Worm (Caenorhabditis elegans) whole organism, L4 larva: ENCODE measurements around the gene T04A8.13.
A peak's percentile ranks its signal among the peaks of the same experiment; 100 is the strongest.

ENCODE experiments used
- F26F4.8 ChIP-seq: fragments of 200-800 bp; sonication (Bioruptor generic); conservative IDR thresholded peaks from 2 replicates; pipeline ENCODE4 v1.3.6; 2022; ENCODE audit warnings: missing genetic modification characterization, missing compliant biosample characterization
- F37D6.2 ChIP-seq: sonication (generic microtip); optimal IDR thresholded peaks from 2 replicates; lab custom pipeline; 2016; ENCODE audit warnings: mild to moderate bottlenecking, missing genetic modification characterization, missing compliant biosample characterization
- F49E8.2 ChIP-seq: sonication (generic microtip); optimal IDR thresholded peaks from 2 replicates; lab custom pipeline; 2016; ENCODE audit warnings: missing compliant biosample characterization, mild to moderate bottlenecking, missing genetic modification characterization, borderline replicate concordance
- R02D3.7 ChIP-seq: fragments of 150-350 bp; sonication (generic microtip); optimal IDR thresholded peaks from 3 replicates; lab custom pipeline; 2014; ENCODE audit warnings: missing biosample characterization, missing genetic modification characterization
- Y105C5A.15 ChIP-seq: fragments of 200-800 bp; sonication (Bioruptor generic); IDR thresholded peaks from 2 replicates; pipeline ENCODE4 v1.3.6; 2022; ENCODE audit warnings: missing genetic modification characterization, missing compliant biosample characterization
- Y75B8A.6 ChIP-seq: fragments of 200-800 bp; sonication (Bioruptor generic); IDR thresholded peaks from 2 replicates; pipeline ENCODE4 v1.3.6; 2022; ENCODE audit warnings: missing genetic modification reagents, missing genetic modification characterization, missing compliant biosample characterization
- ZK337.2 ChIP-seq: fragments of 200-800 bp; sonication (Bioruptor generic); IDR thresholded peaks from 2 replicates; pipeline ENCODE4 v1.3.6; 2022; ENCODE audit warnings: missing genetic modification reagents, missing genetic modification characterization, missing compliant biosample characterization
- ZK546.5 ChIP-seq, 2 experiments: sonication (generic microtip); optimal IDR thresholded peaks; 2 replicates each; lab custom pipeline; 2017; ENCODE audit warnings: missing biosample characterization in 2 of 2, missing genetic modification characterization in 2 of 2
- aha-1 ChIP-seq: fragments of 150-350 bp; peaks from one replicate; lab custom pipeline; 2014; ENCODE audit warnings: missing biosample characterization, missing genetic modification characterization
- arid-1 ChIP-seq: fragments of 200-800 bp; sonication (Bioruptor generic); conservative IDR thresholded peaks from 2 replicates; pipeline ENCODE4 v1.3.6; 2022; ENCODE audit warnings: missing genetic modification reagents, missing genetic modification characterization, missing compliant biosample characterization
- ceh-20 ChIP-seq: fragments of 200-800 bp; sonication (Bioruptor generic); IDR thresholded peaks from 2 replicates; pipeline ENCODE4 v1.3.6; 2022; ENCODE audit warnings: missing genetic modification reagents, missing genetic modification characterization, missing compliant biosample characterization
- ceh-28 ChIP-seq: fragments of 150-350 bp; optimal IDR thresholded peaks from 2 replicates; lab custom pipeline; 2014; ENCODE audit warnings: missing biosample characterization, missing genetic modification reagents, missing genetic modification characterization
- ceh-44 ChIP-seq: fragments of 200-800 bp; sonication (Bioruptor generic); IDR thresholded peaks from 2 replicates; pipeline ENCODE4 v1.3.6; 2022; ENCODE audit warnings: missing genetic modification reagents, missing genetic modification characterization, missing compliant biosample characterization
- ceh-82 ChIP-seq: sonication (generic microtip); optimal IDR thresholded peaks from 2 replicates; lab custom pipeline; 2017; ENCODE audit warnings: missing biosample characterization, missing genetic modification characterization
- ces-1 ChIP-seq: fragments of 150-350 bp; sonication (generic microtip); optimal IDR thresholded peaks from 4 replicates; lab custom pipeline; 2014; ENCODE audit warnings: missing biosample characterization, missing genetic modification reagents, missing genetic modification characterization
- cey-2 ChIP-seq: sonication (generic microtip); optimal IDR thresholded peaks from 3 replicates; lab custom pipeline; 2017; ENCODE audit warnings: missing genetic modification characterization, mild to moderate bottlenecking, missing compliant biosample characterization, antibody characterized with exemption, borderline replicate concordance; ENCODE audit not compliant: insufficient read depth
- daf-16 ChIP-seq, 3 experiments: sonication (generic microtip); optimal IDR thresholded peaks; 2 replicates each; lab custom pipeline; 2016 to 2017; ENCODE audit warnings: missing genetic modification characterization in 3 of 3, missing genetic modification reagents in 3 of 3, mild to moderate bottlenecking in 2 of 3, missing compliant biosample characterization in 2 of 3, missing biosample characterization in 1 of 3, moderate library complexity in 1 of 3
- daf-8 ChIP-seq: fragments of 200-800 bp; sonication (Bioruptor generic); IDR thresholded peaks from 2 replicates; pipeline ENCODE4 v1.3.6; 2022; ENCODE audit warnings: missing genetic modification characterization, missing compliant biosample characterization
- dmd-6 ChIP-seq: fragments of 200-800 bp; sonication (Bioruptor generic); IDR thresholded peaks from 2 replicates; pipeline ENCODE4 v1.3.6; 2022; ENCODE audit warnings: missing genetic modification reagents, missing genetic modification characterization, missing compliant biosample characterization
- dpl-1 ChIP-seq: fragments of 150-350 bp; optimal IDR thresholded peaks from 2 replicates; lab custom pipeline; 2014; ENCODE audit warnings: missing biosample characterization, missing genetic modification reagents, missing genetic modification characterization
- dve-1 ChIP-seq: sonication (generic microtip); optimal IDR thresholded peaks from 2 replicates; lab custom pipeline; 2017; ENCODE audit warnings: antibody characterized with exemption, mild to moderate bottlenecking, missing genetic modification characterization, missing compliant biosample characterization; ENCODE audit not compliant: insufficient read depth
- fkh-10 ChIP-seq: fragments of 150-350 bp; optimal IDR thresholded peaks from 2 replicates; lab custom pipeline; 2014; ENCODE audit warnings: missing biosample characterization, missing genetic modification reagents, missing genetic modification characterization
- hif-1 ChIP-seq, 2 experiments: sonication (generic microtip); optimal IDR thresholded peaks; 2 replicates each; lab custom pipeline; 2016 to 2017; ENCODE audit warnings: missing compliant biosample characterization in 2 of 2, missing genetic modification characterization in 2 of 2, missing genetic modification reagents in 2 of 2, missing genotype in 2 of 2, mild to moderate bottlenecking in 1 of 2
- hlh-30 ChIP-seq: sonication (generic microtip); optimal IDR thresholded peaks from 2 replicates; lab custom pipeline; 2017; ENCODE audit warnings: antibody characterized with exemption, mild to moderate bottlenecking, missing genetic modification characterization, missing compliant biosample characterization; ENCODE audit not compliant: insufficient read depth
- hmg-1.1 ChIP-seq: fragments of 200-800 bp; sonication (Bioruptor generic); IDR thresholded peaks from 2 replicates; pipeline ENCODE4 v1.3.6; 2022; ENCODE audit warnings: missing genetic modification reagents, missing genetic modification characterization, missing compliant biosample characterization
- lin-15B ChIP-seq: fragments of 150-350 bp; sonication (generic microtip); optimal IDR thresholded peaks from 3 replicates; lab custom pipeline; 2014; ENCODE audit warnings: missing biosample characterization, missing genetic modification characterization
- lin-38 ChIP-seq: fragments of 200-800 bp; sonication (Bioruptor generic); IDR thresholded peaks from 2 replicates; pipeline ENCODE4 v1.3.6; 2022; ENCODE audit warnings: missing genetic modification reagents, missing genetic modification characterization, missing compliant biosample characterization
- lin-39 ChIP-seq: fragments of 150-350 bp; optimal IDR thresholded peaks from 2 replicates; lab custom pipeline; 2014; ENCODE audit warnings: missing biosample characterization, missing genetic modification reagents, missing genetic modification characterization
- mdl-1 ChIP-seq, 2 experiments: fragments of 150-350 bp in 1 of 2; sonication (generic microtip) in 1 of 2; optimal IDR thresholded peaks; 2 replicates each; lab custom pipeline; 2014 to 2017; ENCODE audit warnings: missing biosample characterization in 2 of 2, missing genetic modification characterization in 2 of 2
- mes-2 ChIP-seq: sonication (generic microtip); optimal IDR thresholded peaks from 2 replicates; lab custom pipeline; 2016; ENCODE audit warnings: missing genotype, mild to moderate bottlenecking, missing genetic modification characterization, missing compliant biosample characterization; ENCODE audit not compliant: poor library complexity, severe bottlenecking
- nhr-10 ChIP-seq: fragments of 150-350 bp; optimal IDR thresholded peaks from 2 replicates; lab custom pipeline; 2014; ENCODE audit warnings: missing biosample characterization, missing genetic modification characterization
- nhr-102 ChIP-seq: sonication (generic microtip); optimal IDR thresholded peaks from 2 replicates; lab custom pipeline; 2016; ENCODE audit warnings: mild to moderate bottlenecking, missing genetic modification characterization, moderate library complexity, missing compliant biosample characterization
- nhr-25 ChIP-seq: sonication (generic microtip); optimal IDR thresholded peaks from 2 replicates; lab custom pipeline; 2017; ENCODE audit warnings: missing genetic modification characterization, mild to moderate bottlenecking, missing compliant biosample characterization, antibody characterized with exemption, moderate library complexity, borderline replicate concordance; ENCODE audit not compliant: insufficient read depth
- nhr-28 ChIP-seq: fragments of 150-350 bp; optimal IDR thresholded peaks from 2 replicates; lab custom pipeline; 2014; ENCODE audit warnings: missing biosample characterization, missing genetic modification characterization
- nhr-42 ChIP-seq: fragments of 200-800 bp; sonication (Bioruptor generic); IDR thresholded peaks from 2 replicates; pipeline ENCODE4 v1.3.6; 2022; ENCODE audit warnings: missing genetic modification characterization, missing compliant biosample characterization
- nhr-48 ChIP-seq: sonication (generic microtip); optimal IDR thresholded peaks from 2 replicates; lab custom pipeline; 2016; ENCODE audit warnings: mild to moderate bottlenecking, missing genetic modification characterization, missing compliant biosample characterization
- nhr-6 ChIP-seq: fragments of 150-350 bp; optimal IDR thresholded peaks from 2 replicates; lab custom pipeline; 2014; ENCODE audit warnings: missing biosample characterization, missing genetic modification characterization
- nhr-77 ChIP-seq: fragments of 150-350 bp; optimal IDR thresholded peaks from 2 replicates; lab custom pipeline; 2014; ENCODE audit warnings: missing biosample characterization, missing genetic modification characterization
- pha-4 ChIP-seq, 2 experiments: fragments of 150-350 bp in 1 of 2; fragments of 200-800 bp in 1 of 2; sonication (Bioruptor generic) in 1 of 2; IDR thresholded peaks in 1 of 2; optimal IDR thresholded peaks in 1 of 2; 2 replicates each; pipeline versions ENCODE4 v1.3.6 to Lab custom; 2014 to 2022; ENCODE audit warnings: missing genetic modification characterization in 2 of 2, missing genetic modification reagents in 2 of 2, missing biosample characterization in 1 of 2, missing compliant biosample characterization in 1 of 2
- php-3 ChIP-seq: fragments of 200-800 bp; sonication (Bioruptor generic); IDR thresholded peaks from 2 replicates; pipeline ENCODE4 v1.3.6; 2022; ENCODE audit warnings: missing genetic modification reagents, missing genetic modification characterization, missing compliant biosample characterization
- sdz-12 ChIP-seq: fragments of 200-800 bp; sonication (Bioruptor generic); optimal IDR thresholded peaks from 2 replicates; lab custom pipeline; 2018; ENCODE audit warnings: mild to moderate bottlenecking, missing genetic modification characterization, missing compliant biosample characterization
- skn-1 ChIP-seq: fragments of 150-350 bp; optimal IDR thresholded peaks from 2 replicates; lab custom pipeline; 2014; ENCODE audit warnings: missing biosample characterization, missing genetic modification characterization
- unc-62 ChIP-seq, 3 experiments: fragments of 150-350 bp in 1 of 3; sonication (generic microtip); optimal IDR thresholded peaks in 2 of 3; peaks in 1 of 3; 1 replicate in 1 of 3; 2 replicates in 2 of 3; lab custom pipeline; 2014 to 2017; ENCODE audit warnings: missing biosample characterization in 3 of 3, missing genetic modification characterization in 3 of 3, missing genetic modification reagents in 3 of 3, missing genotype in 1 of 3
- zfp-3 ChIP-seq: fragments of 200-800 bp; sonication (Bioruptor generic); conservative IDR thresholded peaks from 2 replicates; pipeline ENCODE4 v1.3.6; 2022; ENCODE audit warnings: missing genetic modification reagents, missing genetic modification characterization, missing compliant biosample characterization
- zip-2 ChIP-seq: fragments of 150-350 bp; optimal IDR thresholded peaks from 2 replicates; lab custom pipeline; 2014; ENCODE audit warnings: missing biosample characterization, missing genetic modification characterization
- ztf-11 ChIP-seq: fragments of 150-350 bp; optimal IDR thresholded peaks from 2 replicates; lab custom pipeline; 2014; ENCODE audit warnings: missing biosample characterization, missing genetic modification characterization

The T04A8.13 gene

DNA sequence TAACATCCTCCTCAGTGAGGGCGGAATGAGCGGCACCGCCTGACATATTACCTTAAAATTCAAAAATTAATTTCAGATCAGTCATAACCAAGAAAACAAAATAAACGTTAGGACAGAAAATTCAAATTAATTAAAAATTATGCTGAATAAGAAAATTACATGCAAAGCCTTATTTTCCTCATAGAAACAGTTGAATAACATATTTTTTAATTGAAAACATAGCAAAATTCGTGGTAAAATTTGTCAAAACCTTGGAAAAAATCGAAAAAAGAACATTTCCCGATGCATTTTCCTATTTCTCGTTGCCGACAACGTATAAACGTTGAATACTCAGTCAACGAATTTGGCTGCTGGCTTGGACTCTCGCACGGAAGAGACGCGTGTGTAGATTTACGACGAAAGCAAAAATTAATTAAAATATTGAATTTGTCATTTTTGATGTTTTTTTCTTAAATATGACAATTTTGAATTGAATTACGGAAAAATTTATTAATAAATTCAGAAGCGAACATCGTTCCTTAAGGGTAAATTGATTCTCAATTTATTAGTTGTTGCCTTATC is 47.3 kb downstream of the T04A8.13 start, which contains the start of the genes rps-0 and rbg-3 (continued):
- TF ChIP-seq nhr-102 (tag; lab: Kevin White, UChicago) (peak; percentile 82), ceh-44 (GFP tag; lab: Robert Waterston, UW) (no peak), nhr-42 (GFP tag; lab: Robert Waterston, UW) (peak; percentile 37; the same call in 1 of the 2 replicates), dpl-1 (GFP tag; lab: Kevin White, UChicago) (peak; percentile 93), pha-4 (GFP tag; IDR thresholded peaks at IDR 0.05; lab: Robert Waterston, UW) (peak; percentile 37; the same call in 1 of the 2 replicates), pha-4 (tag; optimal IDR thresholded peaks at IDR 0.05; lab: Kevin White, UChicago) (peak; percentile 68), unc-62 (GFP tag; optimal IDR thresholded peaks at IDR 0.05 in 1 of 2; lab: Kevin White, UChicago) (peak in 1 of 2 experiments; percentile 5), unc-62 (tag; optimal IDR thresholded peaks at IDR 0.05; lab: Kevin White, UChicago) (no peak), nhr-25 (tag; lab: Kevin White, UChicago) (peak; percentile 81), nhr-6 (peak; percentile 89), mdl-1 (tag; optimal IDR thresholded peaks at IDR 0.05; lab: Kevin White, UChicago) (peak in 1 of 2 experiments; percentile 64), skn-1 (no peak), daf-16 (GFP tag; optimal IDR thresholded peaks at IDR 0.05; lab: Kevin White, UChicago) (peak in 1 of 2 experiments; percentile 33), daf-16 (tag; optimal IDR thresholded peaks at IDR 0.05; lab: Kevin White, UChicago) (peak; percentile 64), sdz-12 (GFP tag; lab: Kevin White, UChicago) (no peak), zip-2 (tag; lab: Kevin White, UChicago) (peak; percentile 34), lin-15B (tag; lab: Kevin White, UChicago) (peak; percentile 26), lin-39 (tag; lab: Kevin White, UChicago) (no peak), F49E8.2 (tag; lab: Kevin White, UChicago) (no peak), ztf-11 (no peak), hmg-1.1 (peak; percentile 83), ces-1 (GFP tag; lab: Kevin White, UChicago) (peak; percentile 68), Y105C5A.15 (GFP tag; lab: Robert Waterston, UW) (no peak), nhr-77 (tag; lab: Kevin White, UChicago) (peak; percentile 97), daf-8 (GFP tag; lab: Robert Waterston, UW) (no peak), F26F4.8 (GFP tag; lab: Robert Waterston, UW) (no peak), mes-2 (tag; lab: Kevin White, UChicago) (peak; percentile 95), dmd-6 (GFP tag; lab: Robert Waterston, UW) (peak; percentile 77), nhr-10 (tag; lab: Kevin White, UChicago) (no peak), hif-1 (tag; optimal IDR thresholded peaks at IDR 0.05; lab: Kevin White, UChicago) (peak; percentile 12 to 75), ZK337.2 (no peak), F37D6.2 (tag; lab: Kevin White, UChicago) (peak; percentile 80), nhr-48 (peak; percentile 46), cey-2 (no peak), R02D3.7 (tag; lab: Kevin White, UChicago) (peak; percentile 90), ceh-28 (tag; lab: Kevin White, UChicago) (no peak), nhr-28 (tag; lab: Kevin White, UChicago) (peak; percentile 83), ceh-82 (tag; lab: Kevin White, UChicago) (no peak), arid-1 (GFP tag; lab: Robert Waterston, UW) (peak; percentile 57), ZK546.5 (tag; optimal IDR thresholded peaks at IDR 0.05; lab: Kevin White, UChicago) (peak in 1 of 2 experiments; percentile 58), aha-1 (tag; lab: Kevin White, UChicago) (peak; percentile 99), zfp-3 (peak; percentile 53), fkh-10 (peak; percentile 88), hlh-30 (tag; lab: Kevin White, UChicago) (peak; percentile 83), dve-1 (tag; lab: Kevin White, UChicago) (peak; percentile 97), ceh-20 (GFP tag; lab: Robert Waterston, UW) (0 out of 2 replicates have a peak, but pooled peaks have one; percentile 39), php-3 (GFP tag; lab: Robert Waterston, UW) (no peak), lin-38 (GFP tag; lab: Robert Waterston, UW) (peak; percentile 87), Y75B8A.6 (GFP tag; lab: Robert Waterston, UW) (no peak)
